Worm (Caenorhabditis elegans) whole organism, L1 larva: ENCODE data around the gene T12A7.6.
A peak's percentile ranks its signal among the peaks of the same experiment; 100 is the strongest.

Experiments
- Y116A8C.19 ChIP-seq: sonication (generic microtip); optimal IDR thresholded peaks from 2 replicates; lab custom pipeline; 2016; ENCODE audit warnings: missing compliant biosample characterization, missing genetic modification characterization, borderline replicate concordance
- aha-1 ChIP-seq: fragments of 150-350 bp; optimal IDR thresholded peaks from 2 replicates; lab custom pipeline; 2014; ENCODE audit warnings: missing biosample characterization, missing genetic modification characterization
- alr-1 ChIP-seq: fragments of 200-800 bp; sonication (Bioruptor generic); optimal IDR thresholded peaks from 2 replicates; lab custom pipeline; 2018; ENCODE audit warnings: borderline replicate concordance, mild to moderate bottlenecking, missing genetic modification characterization, missing compliant biosample characterization
- ceh-63 ChIP-seq: fragments of 200-800 bp; sonication (Bioruptor generic); optimal IDR thresholded peaks from 2 replicates; lab custom pipeline; 2018; ENCODE audit warnings: mild to moderate bottlenecking, missing genetic modification characterization, missing compliant biosample characterization
- ceh-8 ChIP-seq: fragments of 200-800 bp; sonication (Bioruptor generic); optimal IDR thresholded peaks from 2 replicates; lab custom pipeline; 2018; ENCODE audit warnings: mild to moderate bottlenecking, missing genetic modification characterization, moderate library complexity, missing compliant biosample characterization
- ceh-90 ChIP-seq: sonication (generic microtip); optimal IDR thresholded peaks from 2 replicates; lab custom pipeline; 2016; ENCODE audit warnings: missing genetic modification characterization, missing compliant biosample characterization
- ces-1 ChIP-seq: fragments of 150-350 bp; optimal IDR thresholded peaks from 2 replicates; lab custom pipeline; 2014; ENCODE audit warnings: missing biosample characterization, missing genetic modification reagents, missing genetic modification characterization
- dpl-1 ChIP-seq, 3 experiments: fragments of 150-350 bp in 2 of 3; sonication (generic microtip) in 1 of 3; optimal IDR thresholded peaks; 2 replicates each; lab custom pipeline; 2014 to 2017; ENCODE audit warnings: missing biosample characterization in 3 of 3, missing genetic modification characterization in 3 of 3, missing genetic modification reagents in 3 of 3
- dsc-1 ChIP-seq: sonication (generic microtip); optimal IDR thresholded peaks from 2 replicates; lab custom pipeline; 2016; ENCODE audit warnings: mild to moderate bottlenecking, missing genetic modification characterization, missing compliant biosample characterization
- efl-1 ChIP-seq, 4 experiments: fragments of 150-350 bp; optimal IDR thresholded peaks in 3 of 4; peaks in 1 of 4; 1 replicate in 1 of 4; 2 replicates in 3 of 4; lab custom pipeline; 2014; ENCODE audit warnings: missing biosample characterization in 2 of 4, missing genetic modification characterization in 2 of 4, missing genetic modification reagents in 2 of 4
- efl-3 ChIP-seq: fragments of 200-800 bp; sonication (Bioruptor generic); optimal IDR thresholded peaks from 2 replicates; lab custom pipeline; 2018; ENCODE audit warnings: mild to moderate bottlenecking, missing genetic modification characterization, missing compliant biosample characterization
- egl-27 ChIP-seq, 2 experiments: fragments of 150-350 bp in 1 of 2; sonication (generic microtip); optimal IDR thresholded peaks; 3 replicates each; lab custom pipeline; 2017 to 2018; ENCODE audit warnings: missing biosample characterization in 2 of 2, missing genetic modification characterization in 2 of 2, missing genetic modification reagents in 2 of 2
- elt-2 ChIP-seq: sonication (generic microtip); optimal IDR thresholded peaks from 2 replicates; lab custom pipeline; 2016; ENCODE audit warnings: missing genetic modification characterization, mild to moderate bottlenecking, inconsistent platforms, missing compliant biosample characterization, missing genetic modification reagents
- ets-5 ChIP-seq: fragments of 200-800 bp; sonication (Bioruptor generic); IDR thresholded peaks from 2 replicates; pipeline ENCODE4 v1.3.6; 2022; ENCODE audit warnings: missing genetic modification characterization, missing compliant biosample characterization
- fkh-10 ChIP-seq: sonication (generic microtip); optimal IDR thresholded peaks from 2 replicates; lab custom pipeline; 2017; ENCODE audit warnings: missing biosample characterization, missing genetic modification reagents, missing genetic modification characterization
- fkh-4 ChIP-seq: sonication (generic microtip); optimal IDR thresholded peaks from 2 replicates; lab custom pipeline; 2016; ENCODE audit warnings: missing compliant biosample characterization, missing genetic modification characterization, borderline replicate concordance
- fkh-8 ChIP-seq: sonication (generic microtip); optimal IDR thresholded peaks from 2 replicates; lab custom pipeline; 2016; ENCODE audit warnings: mild to moderate bottlenecking, missing genetic modification characterization, missing compliant biosample characterization
- fos-1 ChIP-seq: fragments of 150-350 bp; optimal IDR thresholded peaks from 2 replicates; lab custom pipeline; 2014; ENCODE audit warnings: missing biosample characterization, missing genetic modification characterization
- hlh-4 ChIP-seq: sonication (generic microtip); optimal IDR thresholded peaks from 2 replicates; lab custom pipeline; 2016; ENCODE audit warnings: mild to moderate bottlenecking, missing genetic modification characterization, missing compliant biosample characterization
- irx-1 ChIP-seq: sonication (generic microtip); optimal IDR thresholded peaks from 2 replicates; lab custom pipeline; 2016; ENCODE audit warnings: missing genetic modification characterization, missing compliant biosample characterization
- lin-14 ChIP-seq: fragments of 200-800 bp; sonication (Bioruptor generic); optimal IDR thresholded peaks from 2 replicates; lab custom pipeline; 2018; ENCODE audit warnings: mild to moderate bottlenecking, missing genetic modification characterization, moderate library complexity, missing compliant biosample characterization
- lin-15B ChIP-seq: fragments of 150-350 bp; sonication (generic microtip); optimal IDR thresholded peaks from 3 replicates; lab custom pipeline; 2014; ENCODE audit warnings: missing biosample characterization, missing genetic modification characterization
- lir-3 ChIP-seq: sonication (generic microtip); optimal IDR thresholded peaks from 2 replicates; lab custom pipeline; 2016; ENCODE audit warnings: mild to moderate bottlenecking, missing genetic modification characterization, moderate library complexity, missing compliant biosample characterization; ENCODE audit not compliant: poor library complexity
- lsy-2 ChIP-seq, 2 experiments: fragments of 150-350 bp; optimal IDR thresholded peaks; 2 replicates each; lab custom pipeline; 2014; ENCODE audit warnings: missing biosample characterization in 2 of 2, missing genetic modification characterization in 2 of 2
- mab-9 ChIP-seq: fragments of 200-800 bp; sonication (Bioruptor generic); IDR thresholded peaks from 2 replicates; pipeline ENCODE4 v1.3.6; 2022; ENCODE audit warnings: missing genetic modification reagents, missing genetic modification characterization, missing compliant biosample characterization
- mep-1 ChIP-seq: fragments of 150-350 bp; optimal IDR thresholded peaks from 2 replicates; lab custom pipeline; 2014; ENCODE audit warnings: missing biosample characterization, missing genetic modification characterization
- nhr-11 ChIP-seq: fragments of 150-350 bp; optimal IDR thresholded peaks from 2 replicates; lab custom pipeline; 2014; ENCODE audit warnings: missing biosample characterization, missing genetic modification characterization
- nhr-237 ChIP-seq: fragments of 150-350 bp; optimal IDR thresholded peaks from 2 replicates; lab custom pipeline; 2014; ENCODE audit warnings: missing biosample characterization, missing genetic modification characterization
- nhr-28 ChIP-seq: fragments of 150-350 bp; optimal IDR thresholded peaks from 2 replicates; lab custom pipeline; 2014; ENCODE audit warnings: missing biosample characterization, missing genetic modification characterization
- nhr-47 ChIP-seq: sonication (generic microtip); optimal IDR thresholded peaks from 2 replicates; lab custom pipeline; 2016; ENCODE audit warnings: mild to moderate bottlenecking, missing genetic modification characterization, moderate library complexity, missing compliant biosample characterization
- nhr-71 ChIP-seq: sonication (generic microtip); optimal IDR thresholded peaks from 2 replicates; lab custom pipeline; 2016; ENCODE audit warnings: mild to moderate bottlenecking, missing genetic modification characterization, moderate library complexity, missing compliant biosample characterization
- nhr-76 ChIP-seq: sonication (generic microtip); optimal IDR thresholded peaks from 2 replicates; lab custom pipeline; 2017; ENCODE audit warnings: missing biosample characterization, missing genetic modification characterization
- nhr-77 ChIP-seq: fragments of 150-350 bp; optimal IDR thresholded peaks from 2 replicates; lab custom pipeline; 2014; ENCODE audit warnings: missing biosample characterization, missing genetic modification characterization
- pqm-1 ChIP-seq: sonication (generic microtip); optimal IDR thresholded peaks from 3 replicates; lab custom pipeline; 2017; ENCODE audit warnings: missing biosample characterization, missing genetic modification characterization
- rnt-1 ChIP-seq: sonication (generic microtip); optimal IDR thresholded peaks from 2 replicates; lab custom pipeline; 2016; ENCODE audit warnings: mild to moderate bottlenecking, missing genetic modification characterization, moderate library complexity, missing compliant biosample characterization
- skn-1 ChIP-seq: fragments of 150-350 bp; optimal IDR thresholded peaks from 2 replicates; lab custom pipeline; 2014; ENCODE audit warnings: missing biosample characterization, missing genetic modification characterization
- snpc-4 ChIP-seq: fragments of 150-350 bp; optimal IDR thresholded peaks from 2 replicates; lab custom pipeline; 2014; ENCODE audit warnings: missing biosample characterization, missing genetic modification characterization
- snu-23 ChIP-seq: sonication (generic microtip); optimal IDR thresholded peaks from 2 replicates; lab custom pipeline; 2016; ENCODE audit warnings: missing genetic modification characterization, missing compliant biosample characterization
- sup-37 ChIP-seq: fragments of 200-800 bp; sonication (Bioruptor generic); optimal IDR thresholded peaks from 2 replicates; lab custom pipeline; 2018; ENCODE audit warnings: mild to moderate bottlenecking, missing genetic modification characterization, missing compliant biosample characterization
- swsn-7 ChIP-seq: sonication (generic microtip); optimal IDR thresholded peaks from 2 replicates; lab custom pipeline; 2016; ENCODE audit warnings: missing genetic modification characterization, missing compliant biosample characterization
- tbx-2 ChIP-seq: sonication (generic microtip); optimal IDR thresholded peaks from 2 replicates; lab custom pipeline; 2016; ENCODE audit warnings: missing genetic modification characterization, missing compliant biosample characterization
- unc-30 ChIP-seq: sonication (generic microtip); optimal IDR thresholded peaks from 2 replicates; lab custom pipeline; 2017; ENCODE audit warnings: missing biosample characterization, missing genetic modification characterization
- unc-62 ChIP-seq: fragments of 150-350 bp; optimal IDR thresholded peaks from 2 replicates; lab custom pipeline; 2014; ENCODE audit warnings: missing biosample characterization, missing genetic modification reagents, missing genetic modification characterization
- xbp-1 ChIP-seq: sonication (generic microtip); optimal IDR thresholded peaks from 2 replicates; lab custom pipeline; 2016; ENCODE audit warnings: missing genetic modification characterization, missing compliant biosample characterization
- zip-4 ChIP-seq: fragments of 200-800 bp; sonication (Bioruptor generic); optimal IDR thresholded peaks from 2 replicates; lab custom pipeline; 2018; ENCODE audit warnings: mild to moderate bottlenecking, missing genetic modification characterization, moderate library complexity, missing compliant biosample characterization
- ztf-11 ChIP-seq, 2 experiments: sonication (generic microtip); optimal IDR thresholded peaks; 2 replicates each; lab custom pipeline; 2016 to 2017; ENCODE audit warnings: missing genetic modification characterization in 2 of 2, missing biosample characterization in 1 of 2, missing compliant biosample characterization in 1 of 2

T12A7.6 gene

DNA sequence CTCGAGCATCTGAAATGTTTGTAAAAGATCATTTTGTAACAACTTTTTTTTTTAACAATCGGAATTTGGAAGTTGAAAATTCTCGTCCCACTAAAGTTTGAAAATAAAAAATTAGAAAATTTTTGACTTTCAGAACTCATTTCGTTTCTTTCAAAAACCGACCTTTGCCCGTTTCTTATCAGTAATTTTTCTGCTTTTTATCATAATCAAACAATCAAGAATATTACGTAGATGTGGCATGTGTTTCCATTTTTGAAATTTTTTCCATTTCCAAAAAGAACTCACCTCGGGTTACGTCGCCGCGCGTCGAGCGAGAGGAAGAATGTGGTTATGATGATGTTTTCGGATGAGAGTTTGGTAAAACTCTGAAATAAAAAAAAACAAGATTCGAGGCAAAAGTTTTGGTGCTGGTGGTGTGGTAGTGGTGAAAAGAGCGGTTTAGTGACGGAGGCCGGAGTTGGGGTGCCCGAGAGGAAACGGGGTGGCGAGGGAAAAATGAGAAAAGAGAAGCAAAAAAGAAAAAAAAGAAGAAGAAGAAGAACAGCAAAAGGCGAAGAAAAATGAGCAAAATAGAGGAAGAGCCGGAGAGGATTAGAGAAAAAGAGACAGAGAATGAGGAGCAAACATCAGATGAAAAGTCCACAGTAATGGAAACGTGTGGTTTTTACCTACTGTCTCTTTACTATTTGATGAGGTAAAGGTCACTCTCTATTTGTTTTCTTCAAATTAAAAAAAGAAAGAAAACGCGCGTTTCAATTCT, 11.9 kb downstream of the T12A7.6 start, which contains the start of gene T12A7.2:
TSS of gene T12A7.2 (minus strand) at position 412 of the 760 bp plus-strand sequence.
- TF ChIP-seq lin-14 (GFP tag; lab: Kevin White, UChicago) (peak; percentile 56), fkh-8 (tag; lab: Kevin White, UChicago) (no peak), mep-1 (tag; lab: Kevin White, UChicago) (no peak), ceh-90 (tag; lab: Kevin White, UChicago) (no peak), zip-4 (GFP tag; lab: Kevin White, UChicago) (no peak), fkh-10 (GFP tag; lab: Kevin White, UChicago) (no peak), ztf-11 (tag; optimal IDR thresholded peaks at IDR 0.05; lab: Kevin White, UChicago) (no peak), nhr-28 (tag; lab: Kevin White, UChicago) (no peak), rnt-1 (tag; lab: Kevin White, UChicago) (peak; percentile 2), ceh-8 (no peak), lsy-2 (tag; optimal IDR thresholded peaks at IDR 0.05; lab: Kevin White, UChicago) (peak in 1 of 2 experiments; percentile 38), nhr-76 (no peak), efl-3 (GFP tag; lab: Kevin White, UChicago) (no peak), ces-1 (no peak), snpc-4 (tag; lab: Kevin White, UChicago) (no peak), lir-3 (tag; lab: Kevin White, UChicago) (no peak), nhr-71 (peak; percentile 41), dsc-1 (tag; lab: Kevin White, UChicago) (peak; percentile 21), egl-27 (tag; optimal IDR thresholded peaks at IDR 0.05; lab: Kevin White, UChicago) (no peak), mab-9 (GFP tag; lab: Robert Waterston, UW) (no peak), fkh-4 (tag; lab: Kevin White, UChicago) (no peak), aha-1 (tag; lab: Kevin White, UChicago) (no peak), unc-30 (tag; lab: Kevin White, UChicago) (no peak), unc-62 (no peak), nhr-237 (tag; lab: Kevin White, UChicago) (no peak), tbx-2 (tag; lab: Kevin White, UChicago) (peak; percentile 7), ets-5 (GFP tag; lab: Robert Waterston, UW) (no peak), efl-1 (optimal IDR thresholded peaks at IDR 0.05; lab: Kevin White, UChicago) (peak in 1 of 2 experiments; percentile 23), efl-1 (GFP tag; optimal IDR thresholded peaks at IDR 0.05 in 1 of 2; lab: Kevin White, UChicago) (peak in 1 of 2 experiments; percentile 90), ceh-63 (GFP tag; lab: Kevin White, UChicago) (no peak), pqm-1 (tag; lab: Kevin White, UChicago) (no peak), elt-2 (tag; lab: Kevin White, UChicago) (peak; percentile 77), snu-23 (GFP tag; lab: Kevin White, UChicago) (peak; percentile 4), fos-1 (tag; lab: Kevin White, UChicago) (no peak), nhr-47 (peak; percentile 38), dpl-1 (GFP tag; optimal IDR thresholded peaks at IDR 0.05; lab: Kevin White, UChicago) (no peak), lin-15B (tag; lab: Kevin White, UChicago) (no peak), hlh-4 (tag; lab: Kevin White, UChicago) (no peak), Y116A8C.19 (tag; lab: Kevin White, UChicago) (no peak), sup-37 (no peak), nhr-11 (tag; lab: Kevin White, UChicago) (no peak), swsn-7 (tag; lab: Kevin White, UChicago) (peak; percentile 7), nhr-77 (no peak), skn-1 (tag; lab: Kevin White, UChicago) (no peak), alr-1 (tag; lab: Kevin White, UChicago) (no peak), irx-1 (no peak), xbp-1 (tag; lab: Kevin White, UChicago) (no peak)
- TF ChIP-seq, all 84 proteins: peak for 11
